Worm (Caenorhabditis elegans): Measurements from ENCODE around the gene scl-11.

- TF ChIP-seq W03F9.2 (tag; optimal IDR thresholded peaks at IDR 0.05) (no peak), dao-5 (tag; optimal IDR thresholded peaks at IDR 0.05) (no peak), him-1 (tag; optimal IDR thresholded peaks at IDR 0.05) (no peak)
Observed at ce11 chrIV:13079119-13079518, 27.9 kb downstream of the scl-11 start, which contains the start of gene C39E9.8.

All from whole organism, L4/young adult.